Worm (Caenorhabditis elegans): ENCODE data around the gene rbr-2.

ce11 chrIV:10876844-10877243, 43.0 kb upstream of the rbr-2 start, which contains the start of gene fipr-14:
- no peak for TF ChIP-seq nhr-11 (tag; optimal IDR thresholded peaks at IDR 0.05)
- TF ChIP-seq skn-1 (tag; optimal IDR thresholded peaks at IDR 0.05): no peak
- no peak for TF ChIP-seq pha-4 (tag; optimal IDR thresholded peaks at IDR 0.05)
- no peak for TF ChIP-seq nhr-25 (tag; optimal IDR thresholded peaks at IDR 0.05)
- no peak for TF ChIP-seq mdl-1 (tag; optimal IDR thresholded peaks at IDR 0.05)
- no peak for TF ChIP-seq egl-27 (tag; optimal IDR thresholded peaks at IDR 0.05)
- no peak for TF ChIP-seq fos-1 (tag; optimal IDR thresholded peaks at IDR 0.05)
- TF ChIP-seq lsy-12 (tag; optimal IDR thresholded peaks at IDR 0.05): no peak
- no peak for TF ChIP-seq nfya-1 (tag; optimal IDR thresholded peaks at IDR 0.05; ENCODE audit: insufficient read depth)

Measured in whole organism, L3 larva.